Worm (Caenorhabditis elegans) whole organism, L2 larva: ENCODE data around the gene C54C6.11.

ENCODE experiments used
- C34F6.9 ChIP-seq: fragments of 150-350 bp; optimal IDR thresholded peaks from 2 replicates; lab custom pipeline; 2014; ENCODE audit warnings: missing biosample characterization, missing genetic modification characterization
- F13H6.1 ChIP-seq: sonication (generic microtip); optimal IDR thresholded peaks from 2 replicates; lab custom pipeline; 2016; ENCODE audit warnings: missing genetic modification characterization, missing compliant biosample characterization
- R02D3.7 ChIP-seq: fragments of 150-350 bp; optimal IDR thresholded peaks from 2 replicates; lab custom pipeline; 2014; ENCODE audit warnings: missing biosample characterization, missing genetic modification characterization
- ZK546.5 ChIP-seq: sonication (generic microtip); optimal IDR thresholded peaks from 2 replicates; lab custom pipeline; 2017; ENCODE audit warnings: missing biosample characterization, missing genetic modification characterization
- alr-1 ChIP-seq: fragments of 150-350 bp; optimal IDR thresholded peaks from 2 replicates; lab custom pipeline; 2014; ENCODE audit warnings: missing biosample characterization, missing genetic modification characterization
- aly-2 ChIP-seq: fragments of 150-350 bp; optimal IDR thresholded peaks from 2 replicates; lab custom pipeline; 2014; ENCODE audit warnings: missing biosample characterization, missing genetic modification characterization
- ama-1 ChIP-seq: fragments of 150-350 bp; optimal IDR thresholded peaks from 2 replicates; lab custom pipeline; 2018; ENCODE audit warnings: inconsistent platforms
- blmp-1 ChIP-seq: sonication (generic microtip); optimal IDR thresholded peaks from 2 replicates; lab custom pipeline; 2017; ENCODE audit warnings: missing genetic modification characterization, mild to moderate bottlenecking, missing compliant biosample characterization, antibody characterized with exemption, moderate library complexity; ENCODE audit not compliant: insufficient read depth
- ceh-82 ChIP-seq: fragments of 150-350 bp; optimal IDR thresholded peaks from 2 replicates; lab custom pipeline; 2014; ENCODE audit warnings: missing biosample characterization, missing genetic modification characterization
- dmd-4 ChIP-seq: sonication (generic microtip); optimal IDR thresholded peaks from 2 replicates; lab custom pipeline; 2017; ENCODE audit warnings: missing biosample characterization, missing genetic modification characterization
- egl-27 ChIP-seq: sonication (generic microtip); optimal IDR thresholded peaks from 3 replicates; lab custom pipeline; 2017; ENCODE audit warnings: missing biosample characterization, missing genetic modification reagents, missing genetic modification characterization
- fos-1 ChIP-seq: fragments of 150-350 bp; optimal IDR thresholded peaks from 2 replicates; lab custom pipeline; 2014; ENCODE audit warnings: missing biosample characterization, missing genetic modification characterization
- lin-13 ChIP-seq: fragments of 150-350 bp; optimal IDR thresholded peaks from 2 replicates; lab custom pipeline; 2014; ENCODE audit warnings: missing biosample characterization, missing genetic modification reagents, missing genetic modification characterization
- lsy-2 ChIP-seq, 2 experiments: fragments of 150-350 bp in 1 of 2; sonication (generic microtip) in 1 of 2; optimal IDR thresholded peaks; 2 replicates each; lab custom pipeline; 2014 to 2017; ENCODE audit warnings: missing biosample characterization in 2 of 2, missing genetic modification characterization in 2 of 2
- mab-5 ChIP-seq: fragments of 150-350 bp; optimal IDR thresholded peaks from 2 replicates; lab custom pipeline; 2014; ENCODE audit warnings: missing biosample characterization, missing genetic modification characterization
- mdl-1 ChIP-seq, 2 experiments: fragments of 150-350 bp in 1 of 2; sonication (generic microtip) in 1 of 2; optimal IDR thresholded peaks; 2 replicates each; lab custom pipeline; 2017; ENCODE audit warnings: missing biosample characterization in 2 of 2, missing genetic modification characterization in 2 of 2
- nhr-10 ChIP-seq: sonication (generic microtip); optimal IDR thresholded peaks from 2 replicates; lab custom pipeline; 2017; ENCODE audit warnings: missing biosample characterization, missing genetic modification characterization
- nhr-12 ChIP-seq: fragments of 150-350 bp; optimal IDR thresholded peaks from 2 replicates; lab custom pipeline; 2014; ENCODE audit warnings: missing biosample characterization, missing genetic modification characterization
- nhr-129 ChIP-seq: fragments of 150-350 bp; optimal IDR thresholded peaks from 2 replicates; lab custom pipeline; 2014; ENCODE audit warnings: missing biosample characterization, missing genetic modification characterization
- nhr-21 ChIP-seq: fragments of 150-350 bp; optimal IDR thresholded peaks from 2 replicates; lab custom pipeline; 2014; ENCODE audit warnings: missing biosample characterization, missing genetic modification characterization
- nhr-23 ChIP-seq: fragments of 150-350 bp; optimal IDR thresholded peaks from 2 replicates; lab custom pipeline; 2014; ENCODE audit warnings: missing biosample characterization, missing genetic modification reagents, missing genetic modification characterization
- nhr-237 ChIP-seq: fragments of 150-350 bp; optimal IDR thresholded peaks from 2 replicates; lab custom pipeline; 2014; ENCODE audit warnings: missing biosample characterization, missing genetic modification characterization
- nhr-6 ChIP-seq: fragments of 150-350 bp; optimal IDR thresholded peaks from 2 replicates; lab custom pipeline; 2014; ENCODE audit warnings: missing biosample characterization, missing genetic modification characterization
- sem-4 ChIP-seq: fragments of 150-350 bp; optimal IDR thresholded peaks from 2 replicates; lab custom pipeline; 2014; ENCODE audit warnings: missing biosample characterization, missing genetic modification reagents, missing genetic modification characterization
- skn-1 ChIP-seq: sonication (generic microtip); optimal IDR thresholded peaks from 2 replicates; lab custom pipeline; 2017; ENCODE audit warnings: missing biosample characterization, missing genetic modification characterization
- sma-3 ChIP-seq: sonication (generic microtip); optimal IDR thresholded peaks from 2 replicates; lab custom pipeline; 2016; ENCODE audit warnings: missing genetic modification reagents, missing genetic modification characterization, missing compliant biosample characterization
- sma-9 ChIP-seq, 2 experiments: fragments of 150-350 bp in 1 of 2; sonication (generic microtip) in 1 of 2; optimal IDR thresholded peaks; 2 replicates each; lab custom pipeline; 2014 to 2016; ENCODE audit warnings: missing genetic modification characterization in 2 of 2, mild to moderate bottlenecking in 1 of 2, missing biosample characterization in 1 of 2, missing compliant biosample characterization in 1 of 2, missing genetic modification reagents in 1 of 2, moderate library complexity in 1 of 2
- unc-39 ChIP-seq: fragments of 150-350 bp; optimal IDR thresholded peaks from 2 replicates; lab custom pipeline; 2014; ENCODE audit warnings: missing biosample characterization, missing genetic modification characterization
- unc-62 ChIP-seq: fragments of 150-350 bp; optimal IDR thresholded peaks from 2 replicates; lab custom pipeline; 2014; ENCODE audit warnings: missing biosample characterization, missing genetic modification reagents, missing genetic modification characterization
- zag-1 ChIP-seq: fragments of 150-350 bp; optimal IDR thresholded peaks from 2 replicates; lab custom pipeline; 2014; ENCODE audit warnings: missing biosample characterization, missing genetic modification characterization
- ztf-1 ChIP-seq: fragments of 200-800 bp; sonication (Bioruptor generic); conservative IDR thresholded peaks from 2 replicates; pipeline ENCODE4 v1.3.6; 2022; ENCODE audit warnings: missing genetic modification characterization, missing compliant biosample characterization
- ztf-11 ChIP-seq: sonication (generic microtip); optimal IDR thresholded peaks from 2 replicates; lab custom pipeline; 2017; ENCODE audit warnings: missing biosample characterization, missing genetic modification characterization
- ztf-4 ChIP-seq: fragments of 150-350 bp; optimal IDR thresholded peaks from 2 replicates; lab custom pipeline; 2014; ENCODE audit warnings: missing biosample characterization, missing genetic modification characterization

The C54C6.11 gene

ce11 chrIII:3542105-3542504 lies 6.0 kb upstream of the C54C6.11 start (continued):
- TF ChIP-seq ztf-11 (tag; lab: Kevin White, UChicago) (no peak), ztf-1 (GFP tag; lab: Robert Waterston, UW) (no peak), ceh-82 (tag; lab: Kevin White, UChicago) (no peak)

DNA sequence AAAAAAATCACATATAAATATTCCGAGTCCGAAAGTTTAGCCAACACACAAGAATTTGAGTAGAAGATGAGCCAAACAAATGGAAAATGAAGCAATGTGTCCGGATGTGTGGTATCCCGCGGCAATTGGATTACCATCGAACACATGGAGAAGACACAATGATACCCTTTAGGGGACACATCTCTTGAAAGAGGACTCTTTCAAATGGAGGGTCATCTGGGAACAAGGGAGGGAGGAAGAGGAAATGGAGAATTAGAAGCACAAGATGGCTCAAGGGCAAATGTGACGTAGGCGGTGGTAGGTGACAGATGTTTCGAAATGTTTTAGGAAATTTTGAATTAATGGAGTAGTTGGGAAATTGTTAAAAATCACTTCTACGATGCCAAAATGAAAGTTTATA lies 5.0 kb upstream of the C54C6.11 start:
- TF ChIP-seq nhr-6 (tag; lab: Kevin White, UChicago) (no peak), lsy-2 (tag; optimal IDR thresholded peaks at IDR 0.05; lab: Kevin White, UChicago) (no peak), ztf-4 (tag; lab: Kevin White, UChicago) (no peak), lin-13 (GFP tag; lab: Kevin White, UChicago) (no peak), mab-5 (tag; lab: Kevin White, UChicago) (no peak), blmp-1 (no peak), nhr-23 (no peak), unc-62 (GFP tag; lab: Kevin White, UChicago) (no peak), aly-2 (tag; lab: Kevin White, UChicago) (no peak), ama-1 (no peak), nhr-237 (tag; lab: Kevin White, UChicago) (no peak), sma-9 (GFP tag; optimal IDR thresholded peaks at IDR 0.05; lab: Kevin White, UChicago) (peak; percentile 1), sma-9 (tag; optimal IDR thresholded peaks at IDR 0.05; lab: Kevin White, UChicago) (no peak), C34F6.9 (tag; lab: Kevin White, UChicago) (peak; percentile 24), nhr-21 (tag; lab: Kevin White, UChicago) (no peak), zag-1 (tag; lab: Kevin White, UChicago) (peak; percentile 47), unc-39 (tag; lab: Kevin White, UChicago) (no peak), F13H6.1 (tag; lab: Kevin White, UChicago) (no peak), egl-27 (tag; lab: Kevin White, UChicago) (no peak), sem-4 (tag; lab: Kevin White, UChicago) (peak; percentile 43)

DNA sequence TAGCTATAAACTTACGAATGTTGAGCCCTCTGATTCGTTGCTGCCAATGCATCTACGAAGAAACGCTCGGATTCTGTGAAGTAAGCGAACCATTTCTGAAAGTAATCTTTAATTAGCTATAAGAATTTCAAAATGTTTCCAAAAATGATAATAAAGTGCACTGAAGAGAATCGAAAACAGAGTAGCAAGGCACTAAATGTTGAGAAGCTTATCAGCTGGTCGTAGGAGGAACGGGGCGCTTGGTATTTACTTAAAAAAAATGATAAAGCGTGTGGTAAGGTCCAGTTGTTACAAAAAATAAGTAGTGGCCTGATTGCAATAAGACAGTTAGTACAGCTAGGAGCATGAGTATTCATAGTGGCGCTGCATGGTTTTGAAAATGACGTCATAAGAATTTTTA lies 1.8 kb upstream of the C54C6.11 start, which contains the start of gene C54C6.7:
C54C6.7 (minus strand) TSS at position 101 of the 400 bp plus-strand sequence.
- TF ChIP-seq dmd-4 (tag; lab: Kevin White, UChicago) = no peak
- TF ChIP-seq egl-27 (tag; lab: Kevin White, UChicago) = no peak
- no peak for TF ChIP-seq nhr-129 (tag; lab: Kevin White, UChicago)
- TF ChIP-seq lin-13 (GFP tag; lab: Kevin White, UChicago) = no peak
- no peak for TF ChIP-seq nhr-21 (tag; lab: Kevin White, UChicago)
- no peak for TF ChIP-seq nhr-12 (tag; lab: Kevin White, UChicago)
- TF ChIP-seq nhr-6 (tag; lab: Kevin White, UChicago) = no peak
- TF ChIP-seq lsy-2 (tag; optimal IDR thresholded peaks at IDR 0.05; lab: Kevin White, UChicago) = no peak
- TF ChIP-seq ZK546.5 = no peak
- no peak for TF ChIP-seq ztf-11 (tag; lab: Kevin White, UChicago)
- no peak for TF ChIP-seq C34F6.9 (tag; lab: Kevin White, UChicago)
- no peak for TF ChIP-seq fos-1 (tag; lab: Kevin White, UChicago)

- no peak for TF ChIP-seq nhr-129 (tag; lab: Kevin White, UChicago)
- no peak for TF ChIP-seq mdl-1 (tag; optimal IDR thresholded peaks at IDR 0.05; lab: Kevin White, UChicago)
- TF ChIP-seq nhr-10 (tag; lab: Kevin White, UChicago) = no peak
- no peak for TF ChIP-seq R02D3.7 (tag; lab: Kevin White, UChicago)
- TF ChIP-seq alr-1 (tag; lab: Kevin White, UChicago) = no peak
- no peak for TF ChIP-seq lsy-2 (tag; optimal IDR thresholded peaks at IDR 0.05; lab: Kevin White, UChicago)
- no peak for TF ChIP-seq ztf-11 (tag; lab: Kevin White, UChicago)
- TF ChIP-seq dmd-4 (tag; lab: Kevin White, UChicago) = no peak
- TF ChIP-seq ZK546.5 = no peak
- TF ChIP-seq ceh-82 (tag; lab: Kevin White, UChicago) = no peak
- TF ChIP-seq skn-1 = no peak
- TF ChIP-seq sma-3 (GFP tag; lab: Kevin White, UChicago) = no peak
Measured at ce11 chrIII:3549750-3550149, 1.6 kb downstream of the C54C6.11 start, which contains the start of gene C54C6.5. Gene C54C6.5 (minus strand): TSS chrIII:3549850.

DNA sequence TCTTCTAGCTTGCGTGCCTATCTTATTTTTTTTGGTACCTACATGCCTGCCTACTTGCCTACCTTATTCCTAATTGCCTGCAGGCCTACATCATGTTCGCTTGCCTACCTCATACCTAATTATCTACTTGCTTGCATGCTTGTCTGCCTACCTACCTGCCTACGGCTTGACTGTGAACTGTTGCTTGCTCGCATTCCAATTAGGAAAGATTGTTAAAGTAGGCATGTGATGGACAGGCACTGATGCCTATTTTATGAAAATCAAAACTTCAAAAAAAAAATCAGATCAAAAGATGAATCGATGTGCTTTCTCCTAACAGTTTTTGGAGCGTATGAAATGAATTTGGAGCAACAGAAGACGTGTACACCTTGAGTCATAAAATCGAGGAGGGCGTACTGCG lies 2.2 kb downstream of the C54C6.11 start:
- TF ChIP-seq ceh-82 (tag; lab: Kevin White, UChicago) (no peak), ztf-1 (GFP tag; lab: Robert Waterston, UW) (no peak)
